Fruit fly (Drosophila melanogaster) whole organism, adult: ENCODE results near the gene Pgant7.

ENCODE experiments used
- CG14711 ChIP-seq: fragments of 200-800 bp; sonication (Bioruptor generic); optimal IDR thresholded peaks from 2 replicates; lab custom pipeline; 2018; ENCODE audit warnings: missing biosample characterization, mild to moderate bottlenecking, missing genetic modification characterization, moderate library complexity
- Crg-1 ChIP-seq: fragments of 200-800 bp; sonication (Bioruptor generic); optimal IDR thresholded peaks from 2 replicates; lab custom pipeline; 2016; ENCODE audit warnings: missing biosample characterization, missing genetic modification characterization
- Mnt ChIP-seq: fragments of 200-800 bp; sonication (Bioruptor generic); optimal IDR thresholded peaks from 2 replicates; lab custom pipeline; 2016; ENCODE audit warnings: missing biosample characterization, mild to moderate bottlenecking, missing genetic modification characterization
- bab1 ChIP-seq: fragments of 200-800 bp; sonication (Bioruptor generic); optimal IDR thresholded peaks from 3 replicates; lab custom pipeline; 2019; ENCODE audit warnings: missing biosample characterization, mild to moderate bottlenecking, missing genetic modification characterization, moderate library complexity
- cic ChIP-seq: fragments of 200-800 bp; sonication (Bioruptor generic); optimal IDR thresholded peaks from 2 replicates; lab custom pipeline; 2017; ENCODE audit warnings: missing biosample characterization, mild to moderate bottlenecking, missing genetic modification characterization, moderate library complexity
- pad ChIP-seq: fragments of 200-800 bp; sonication (Bioruptor generic); optimal IDR thresholded peaks from 3 replicates; lab custom pipeline; 2017; ENCODE audit warnings: missing biosample characterization, missing genetic modification characterization, mild to moderate bottlenecking, moderate library complexity, missing genetic modification reagents

DNA sequence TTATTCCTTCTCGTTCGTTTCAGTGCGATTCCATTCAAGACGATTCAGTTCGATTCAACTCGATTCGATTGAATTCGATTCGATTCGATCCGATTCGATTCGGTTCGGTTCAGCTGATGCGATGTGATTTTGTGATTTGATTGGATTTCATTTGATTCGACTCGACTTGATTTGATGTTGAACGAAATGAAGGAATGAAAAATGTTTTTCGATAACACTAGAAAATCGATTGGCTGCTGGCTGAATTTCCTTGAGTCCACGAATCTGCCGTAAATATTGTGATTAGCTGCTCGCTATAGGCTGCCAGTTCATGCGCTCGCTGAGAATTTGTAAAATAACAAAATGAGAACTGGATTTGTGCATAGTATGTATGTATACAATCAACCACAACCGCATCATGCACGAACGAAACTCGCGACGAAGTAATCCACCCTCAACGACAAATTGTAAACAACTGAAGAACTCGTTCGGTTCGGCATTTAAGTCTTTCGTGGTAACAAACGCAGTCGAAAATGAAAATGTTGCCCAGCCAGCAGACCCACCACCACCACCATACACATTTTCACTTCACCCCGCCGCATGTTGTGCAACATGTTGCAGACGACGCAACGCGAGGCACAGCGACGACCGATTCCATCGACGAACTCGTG is 5.3 kb upstream of the Pgant7 start, which contains the start of gene Wnt5:
- no peak for TF ChIP-seq bab1 (GFP tag; lab: Kevin White, UChicago)
- peak; percentile 62 for TF ChIP-seq pad (GFP tag; lab: Kevin White, UChicago)
- TF ChIP-seq cic (GFP tag; lab: Kevin White, UChicago): no peak
- TF ChIP-seq Mnt (GFP tag; lab: Kevin White, UChicago): no peak
- TF ChIP-seq CG14711: no peak
- TF ChIP-seq Crg-1 (GFP tag; lab: Kevin White, UChicago): no peak
